Worm (Caenorhabditis elegans): ENCODE results near the gene T24E12.1.

T24E12.1 gene

ce11 chrII:3743684-3744200, 41.6 kb upstream of the T24E12.1 start, which contains the start of gene nta-1 (continued):
- TF ChIP-seq ceh-62 (tag; optimal IDR thresholded peaks at IDR 0.05) (no peak), daf-12 (tag; optimal IDR thresholded peaks at IDR 0.05) (no peak), mdt-29 (GFP tag; IDR thresholded peaks at IDR 0.05) (no peak), mdl-1 (tag; optimal IDR thresholded peaks at IDR 0.05) (peak in 1 of 2 experiments; percentile 22), attf-4 (tag; optimal IDR thresholded peaks at IDR 0.05) (no peak), zip-11 (GFP tag; IDR thresholded peaks at IDR 0.05) (no peak), dpl-1 (GFP tag; optimal IDR thresholded peaks at IDR 0.05) (no peak), fkh-10 (GFP tag; optimal IDR thresholded peaks at IDR 0.05) (no peak), php-3 (GFP tag; IDR thresholded peaks at IDR 0.05) (no peak), arid-1 (GFP tag; conservative IDR thresholded peaks at IDR 0.05) (no peak), mxl-2 (GFP tag; conservative IDR thresholded peaks at IDR 0.05) (no peak), zip-2 (tag; optimal IDR thresholded peaks at IDR 0.05) (no peak), T26A8.4 (GFP tag; IDR thresholded peaks at IDR 0.05) (no peak), nhr-77 (tag; optimal IDR thresholded peaks at IDR 0.05) (peak; percentile 13), mes-2 (tag; optimal IDR thresholded peaks at IDR 0.05; ENCODE audit: poor library complexity, severe bottlenecking) (no peak), pha-4 (GFP tag; IDR thresholded peaks at IDR 0.05) (no peak), pha-4 (tag; optimal IDR thresholded peaks at IDR 0.05) (no peak), ceh-20 (GFP tag; IDR thresholded peaks at IDR 0.05) (no peak), tag-97 (GFP tag; IDR thresholded peaks at IDR 0.05) (no peak), nhr-237 (tag; optimal IDR thresholded peaks at IDR 0.05) (no peak), dmd-8 (GFP tag; IDR thresholded peaks at IDR 0.05) (no peak), lin-29 (GFP tag; IDR thresholded peaks at IDR 0.05) (no peak), spr-1 (tag; optimal IDR thresholded peaks at IDR 0.05) (no peak), R02D3.7 (tag; optimal IDR thresholded peaks at IDR 0.05) (no peak), Y105C5A.15 (GFP tag; IDR thresholded peaks at IDR 0.05) (no peak), lin-13 (GFP tag; optimal IDR thresholded peaks at IDR 0.05) (no peak), duxl-1 (tag; optimal IDR thresholded peaks at IDR 0.05; ENCODE audit: poor library complexity) (peak; percentile 76), nhr-41 (GFP tag; IDR thresholded peaks at IDR 0.05) (no peak), nhr-25 (tag; optimal IDR thresholded peaks at IDR 0.05; ENCODE audit: borderline replicate concordance, insufficient read depth) (no peak), lir-3 (tag; optimal IDR thresholded peaks at IDR 0.05) (no peak), skn-1 (tag; optimal IDR thresholded peaks at IDR 0.05) (no peak), aly-2 (tag; optimal IDR thresholded peaks at IDR 0.05) (no peak), nhr-102 (tag; optimal IDR thresholded peaks at IDR 0.05) (peak; percentile 74), hmg-1.1 (GFP tag; IDR thresholded peaks at IDR 0.05) (0 out of 2 replicates have a peak, but pooled peaks have one; percentile 36), lin-1 (GFP tag; IDR thresholded peaks at IDR 0.05) (no peak), nhr-11 (tag; optimal IDR thresholded peaks at IDR 0.05) (no peak), zag-1 (tag; optimal IDR thresholded peaks at IDR 0.05) (no peak), ztf-11 (tag; optimal IDR thresholded peaks at IDR 0.05) (no peak), rbr-2 (tag; optimal IDR thresholded peaks at IDR 0.05) (no peak), daf-19 (GFP tag; conservative IDR thresholded peaks at IDR 0.05) (no peak), ZK546.5 (tag; optimal IDR thresholded peaks at IDR 0.05) (no peak), vab-7 (GFP tag; IDR thresholded peaks at IDR 0.05) (no peak), gei-8 (GFP tag; optimal IDR thresholded peaks at IDR 0.05) (no peak), mep-1 (tag; optimal IDR thresholded peaks at IDR 0.05) (no peak), pqm-1 (tag; optimal IDR thresholded peaks at IDR 0.05) (peak; percentile 50)

Measured in whole organism, L4 larva.